Fruit fly (Drosophila melanogaster): ENCODE results near the gene CG15771.

The CG15771 gene

DNA sequence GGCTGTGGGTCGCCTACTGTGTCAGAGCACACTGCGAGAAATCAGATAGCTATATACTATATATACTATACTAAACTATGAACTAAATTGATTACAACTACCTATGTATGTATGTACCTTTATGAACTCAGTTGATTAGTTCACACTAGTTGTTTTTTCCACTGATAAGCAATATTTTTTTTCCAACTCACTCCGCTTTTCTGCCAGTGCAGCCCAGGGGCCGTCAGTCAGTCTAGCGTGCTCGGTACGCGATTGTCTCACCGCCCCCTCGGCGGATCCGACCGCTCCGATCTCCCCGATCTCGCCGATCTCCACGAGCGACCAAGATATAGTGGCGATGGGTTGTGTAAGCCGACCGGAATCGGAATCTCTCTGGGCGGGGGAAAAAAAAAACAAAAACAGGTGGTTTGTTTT is 49.5 kb upstream of the CG15771 start (continued):
- TF ChIP-seq Bteb2 (GFP tag; optimal IDR thresholded peaks at IDR 0.05): peak; percentile 67
- no peak for TF ChIP-seq abd-A (tag; optimal IDR thresholded peaks at IDR 0.05)
- TF ChIP-seq CG9797 (GFP tag; optimal IDR thresholded peaks at IDR 0.05): no peak
- TF ChIP-seq usp (GFP tag; optimal IDR thresholded peaks at IDR 0.05): no peak
- TF ChIP-seq CG18011 (GFP tag; optimal IDR thresholded peaks at IDR 0.05): peak; percentile 38
- TF ChIP-seq ind (GFP tag; optimal IDR thresholded peaks at IDR 0.05): peak; percentile 84
- peak; percentile 76 for TF ChIP-seq otp (GFP tag; IDR thresholded peaks at IDR 0.05)
- TF ChIP-seq Hr3 (GFP tag; optimal IDR thresholded peaks at IDR 0.05): peak; percentile 59
- TF ChIP-seq ase (GFP tag; IDR thresholded peaks at IDR 0.05): peak; percentile 88
- TF ChIP-seq schlank (tag; optimal IDR thresholded peaks at IDR 0.05): peak; percentile 67
- TF ChIP-seq CG11723 (GFP tag; optimal IDR thresholded peaks at IDR 0.05): peak; percentile 37
- peak; percentile 69 for TF ChIP-seq wor (GFP tag; IDR thresholded peaks at IDR 0.05)
- TF ChIP-seq YL-1 (GFP tag; optimal IDR thresholded peaks at IDR 0.05): no peak
- TF ChIP-seq CG13296 (GFP tag; optimal IDR thresholded peaks at IDR 0.05): peak; percentile 80
- no peak for TF ChIP-seq stwl (tag; optimal IDR thresholded peaks at IDR 0.05)
- TF ChIP-seq tna (GFP tag; IDR thresholded peaks at IDR 0.05; ENCODE audit: partially characterized antibody): no peak
- peak; percentile 92 for TF ChIP-seq CG11456 (GFP tag; IDR thresholded peaks at IDR 0.05)
- TF ChIP-seq fd102C (GFP tag; optimal IDR thresholded peaks at IDR 0.05): no peak
- peak; percentile 42 for TF ChIP-seq CG16815 (GFP tag; optimal IDR thresholded peaks at IDR 0.05)
- peak; percentile 57 for TF ChIP-seq CG8281 (tag; optimal IDR thresholded peaks at IDR 0.05)
- no peak for TF ChIP-seq CG8478 (optimal IDR thresholded peaks at IDR 0.05)
- peak; percentile 80 for TF ChIP-seq ro (GFP tag; IDR thresholded peaks at IDR 0.05)
- TF ChIP-seq CG9727 (GFP tag; optimal IDR thresholded peaks at IDR 0.05): peak; percentile 78
- TF ChIP-seq klu (GFP tag; IDR thresholded peaks at IDR 0.05): peak; percentile 90
- peak; percentile 79 for TF ChIP-seq crol (GFP tag; IDR thresholded peaks at IDR 0.05)
- no peak for TF ChIP-seq bbx (GFP tag; IDR thresholded peaks at IDR 0.05; ENCODE audit: partially characterized antibody)
- peak; percentile 86 for TF ChIP-seq CG7357 (GFP tag; IDR thresholded peaks at IDR 0.05)
- no peak for TF ChIP-seq CG14965 (GFP tag; optimal IDR thresholded peaks at IDR 0.05; ENCODE audit: borderline replicate concordance)
- peak; percentile 90 for TF ChIP-seq HLH3B (GFP tag; IDR thresholded peaks at IDR 0.05)
- TF ChIP-seq CG8388 (GFP tag; optimal IDR thresholded peaks at IDR 0.05): peak; percentile 64
- no peak for TF ChIP-seq vnd (GFP tag; IDR thresholded peaks at IDR 0.05; ENCODE audit: partially characterized antibody)
- peak; percentile 79 for TF ChIP-seq Sox100B (GFP tag; optimal IDR thresholded peaks at IDR 0.05)
- TF ChIP-seq tgo (GFP tag; IDR thresholded peaks at IDR 0.05): peak; percentile 93
- peak in 1 of 2 experiments; percentile 61 for TF ChIP-seq bsh (GFP tag; optimal IDR thresholded peaks at IDR 0.05)
- TF ChIP-seq NK7.1 (GFP tag; optimal IDR thresholded peaks at IDR 0.05): peak; percentile 34
- peak; percentile 92 for TF ChIP-seq sob (GFP tag; IDR thresholded peaks at IDR 0.05)
- TF ChIP-seq Mad (GFP tag; optimal IDR thresholded peaks at IDR 0.05): peak; percentile 52
- peak; percentile 79 for TF ChIP-seq nmo (GFP tag; optimal IDR thresholded peaks at IDR 0.05)
- peak; percentile 79 for TF ChIP-seq CG13424 (tag; optimal IDR thresholded peaks at IDR 0.05)
- peak; percentile 42 for TF ChIP-seq repo (GFP tag; optimal IDR thresholded peaks at IDR 0.05)
- peak; percentile 89 for TF ChIP-seq esg (GFP tag; conservative IDR thresholded peaks at IDR 0.05)
- peak; percentile 82 for TF ChIP-seq peb (GFP tag; IDR thresholded peaks at IDR 0.05)
- TF ChIP-seq CG15479 (GFP tag; optimal IDR thresholded peaks at IDR 0.05): no peak
- TF ChIP-seq CG2712 (tag; optimal IDR thresholded peaks at IDR 0.05): peak; percentile 84
- peak; percentile 60 for TF ChIP-seq CG13775 (GFP tag; optimal IDR thresholded peaks at IDR 0.05)
- peak; percentile 81 for TF ChIP-seq grau (tag; optimal IDR thresholded peaks at IDR 0.05)
- peak; percentile 83 for TF ChIP-seq CG30403 (GFP tag; optimal IDR thresholded peaks at IDR 0.05)
- TF ChIP-seq trh (GFP tag; optimal IDR thresholded peaks at IDR 0.05): peak; percentile 43
- TF ChIP-seq Doc2 (GFP tag; IDR thresholded peaks at IDR 0.05): peak; percentile 78
- TF ChIP-seq zfh2 (GFP tag; optimal IDR thresholded peaks at IDR 0.05): peak; percentile 47
- TF ChIP-seq Ptx1 (GFP tag; IDR thresholded peaks at IDR 0.05): peak; percentile 95
- TF ChIP-seq yki (optimal IDR thresholded peaks at IDR 0.05): no peak

Data from whole organism, embryonic.